Fruit fly (Drosophila melanogaster): Measurements from ENCODE around the gene His4r.

His4r gene

dm6 chr3R:14659354-14659804, 33.8 kb downstream of the His4r start, which contains the start of gene Hexim (continued):
- TF ChIP-seq salm (tag; optimal IDR thresholded peaks at IDR 0.05) (no peak), CG8281 (tag; optimal IDR thresholded peaks at IDR 0.05) (no peak), CG6765 (GFP tag; optimal IDR thresholded peaks at IDR 0.05) (no peak), CG34376 (GFP tag; optimal IDR thresholded peaks at IDR 0.05) (peak; percentile 2), CG31365 (tag; optimal IDR thresholded peaks at IDR 0.05) (no peak), NFAT (GFP tag; IDR thresholded peaks at IDR 0.05) (no peak), fd102C (GFP tag; optimal IDR thresholded peaks at IDR 0.05) (no peak), Camta (GFP tag; optimal IDR thresholded peaks at IDR 0.05) (no peak), CG32772 (GFP tag; IDR thresholded peaks at IDR 0.05) (peak; percentile 45; the same call in 1 of the 2 replicates), gsb (GFP tag; IDR thresholded peaks at IDR 0.05) (no peak), CG3407 (GFP tag; optimal IDR thresholded peaks at IDR 0.05) (no peak), CG11696 (GFP tag; IDR thresholded peaks at IDR 0.05) (no peak), CG13894 (tag; optimal IDR thresholded peaks at IDR 0.05) (no peak), Sox100B (GFP tag; optimal IDR thresholded peaks at IDR 0.05) (no peak), caup (GFP tag; optimal IDR thresholded peaks at IDR 0.05; ENCODE audit: severe bottlenecking) (no peak), ato (GFP tag; IDR thresholded peaks at IDR 0.05; ENCODE audit: partially characterized antibody) (peak; percentile 36; the same call in 1 of the 2 replicates), eve (GFP tag; optimal IDR thresholded peaks at IDR 0.05) (no peak), unc-4 (GFP tag; IDR thresholded peaks at IDR 0.05; ENCODE audit: partially characterized antibody) (peak; percentile 43; the same call in 1 of the 2 replicates), CG6854 (GFP tag; optimal IDR thresholded peaks at IDR 0.05) (no peak), CG18262 (tag; optimal IDR thresholded peaks at IDR 0.05) (peak; percentile 17), CG33213 (GFP tag; optimal IDR thresholded peaks at IDR 0.05) (peak; percentile 12), CHES-1-like (GFP tag; optimal IDR thresholded peaks at IDR 0.05) (no peak), pros (GFP tag; optimal IDR thresholded peaks at IDR 0.05) (no peak), bsh (GFP tag; optimal IDR thresholded peaks at IDR 0.05) (peak in 1 of 2 experiments; percentile 29), Hsf (GFP tag; optimal IDR thresholded peaks at IDR 0.05) (no peak), p53 (GFP tag; optimal IDR thresholded peaks at IDR 0.05) (no peak), al (GFP tag; IDR thresholded peaks at IDR 0.05) (no peak), wek (GFP tag; optimal IDR thresholded peaks at IDR 0.05) (no peak), trem (tag; optimal IDR thresholded peaks at IDR 0.05) (peak; percentile 35), Scr (GFP tag; IDR thresholded peaks at IDR 0.05; ENCODE audit: partially characterized antibody) (no peak), jing (GFP tag; optimal IDR thresholded peaks at IDR 0.05) (no peak), kah (GFP tag; optimal IDR thresholded peaks at IDR 0.05) (no peak), hb (GFP tag; IDR thresholded peaks at IDR 0.05; ENCODE audit: partially characterized antibody) (no peak), CTCF (GFP tag; optimal IDR thresholded peaks at IDR 0.05) (peak; percentile 41), Xrp1 (GFP tag; IDR thresholded peaks at IDR 0.05) (no peak), usp (GFP tag; optimal IDR thresholded peaks at IDR 0.05) (no peak), CG8478 (optimal IDR thresholded peaks at IDR 0.05) (no peak), Hr3 (GFP tag; optimal IDR thresholded peaks at IDR 0.05) (no peak), fd64A (GFP tag; optimal IDR thresholded peaks at IDR 0.05) (no peak), CG7357 (GFP tag; IDR thresholded peaks at IDR 0.05) (no peak), CG9932 (GFP tag; IDR thresholded peaks at IDR 0.05) (no peak), inv (GFP tag; IDR thresholded peaks at IDR 0.05; ENCODE audit: partially characterized antibody) (no peak), CG3726 (GFP tag; IDR thresholded peaks at IDR 0.05) (no peak), Ravus (GFP tag; IDR thresholded peaks at IDR 0.05) (no peak), fd96Cb (tag; optimal IDR thresholded peaks at IDR 0.05) (no peak), CG12071 (GFP tag; optimal IDR thresholded peaks at IDR 0.05) (no peak), CG3065 (GFP tag; optimal IDR thresholded peaks at IDR 0.05) (no peak), tgo (GFP tag; IDR thresholded peaks at IDR 0.05) (no peak), CG13123 (GFP tag; optimal IDR thresholded peaks at IDR 0.05) (no peak), nau (GFP tag; optimal IDR thresholded peaks at IDR 0.05) (no peak), CG32767 (GFP tag; IDR thresholded peaks at IDR 0.05) (no peak), Bgb (GFP tag; IDR thresholded peaks at IDR 0.05; ENCODE audit: partially characterized antibody) (no peak)
